Fruit fly (Drosophila melanogaster): ENCODE data around the gene CheB38c.

- no peak for TF ChIP-seq CTCF (optimal IDR thresholded peaks at IDR 0.05)
- no peak for TF ChIP-seq CG8478 (optimal IDR thresholded peaks at IDR 0.05)
Measured at dm6 chr2L:20794656-20795055, 26.0 kb downstream of the CheB38c start.
